Fruit fly (Drosophila melanogaster) whole organism, embryonic: ENCODE results near the gene sip1.
A peak's percentile ranks its signal among the peaks of the same experiment; 100 is the strongest.

Experiments used
- Antp ChIP-seq: fragments of 200-800 bp; sonication (Bioruptor generic); optimal IDR thresholded peaks from 3 replicates; lab custom pipeline; 2016; ENCODE audit warnings: missing biosample characterization, missing genetic modification characterization
- BEAF-32 ChIP-seq: fragments of 200-800 bp; sonication (Bioruptor generic); optimal IDR thresholded peaks from 3 replicates; lab custom pipeline; 2017; ENCODE audit warnings: missing biosample characterization, missing genetic modification characterization, mild to moderate bottlenecking, moderate library complexity, missing genetic modification reagents
- Bgb ChIP-seq: fragments of 200-800 bp; sonication (Bioruptor generic); IDR thresholded peaks from 2 replicates; pipeline ENCODE4 v1.3.6; 2022; ENCODE audit warnings: missing biosample characterization, missing genetic modification characterization; ENCODE audit not compliant: partially characterized antibody
- CG14860 ChIP-seq: fragments of 200-800 bp; sonication (Bioruptor generic); IDR thresholded peaks from 3 replicates; pipeline ENCODE4 v1.3.6; 2022; ENCODE audit warnings: missing biosample characterization, missing genetic modification characterization; ENCODE audit not compliant: partially characterized antibody
- CG17802 ChIP-seq: fragments of 200-800 bp; sonication (Bioruptor generic); optimal IDR thresholded peaks from 2 replicates; lab custom pipeline; 2018; ENCODE audit warnings: missing biosample characterization, mild to moderate bottlenecking, missing genetic modification characterization, moderate library complexity
- CG17829 ChIP-seq: fragments of 200-800 bp; optimal IDR thresholded peaks from 2 replicates; lab custom pipeline; 2019; ENCODE audit warnings: missing biosample characterization, mild to moderate bottlenecking, missing genetic modification characterization, moderate library complexity
- CG2116 ChIP-seq: fragments of 200-800 bp; sonication (Bioruptor generic); optimal IDR thresholded peaks from 3 replicates; lab custom pipeline; 2018; ENCODE audit warnings: missing biosample characterization, mild to moderate bottlenecking, missing genetic modification characterization
- CG34376 ChIP-seq: fragments of 200-800 bp; sonication (Bioruptor generic); optimal IDR thresholded peaks from 2 replicates; lab custom pipeline; 2018; ENCODE audit warnings: missing biosample characterization, mild to moderate bottlenecking, missing genetic modification characterization
- CG5180 ChIP-seq: fragments of 200-800 bp; sonication (Bioruptor generic); optimal IDR thresholded peaks from 3 replicates; lab custom pipeline; 2017; ENCODE audit warnings: missing biosample characterization, missing genetic modification characterization, mild to moderate bottlenecking, moderate library complexity, missing genetic modification reagents
- CG6683 ChIP-seq: fragments of 200-800 bp; sonication (Bioruptor generic); optimal IDR thresholded peaks from 2 replicates; lab custom pipeline; 2017; ENCODE audit warnings: missing biosample characterization, mild to moderate bottlenecking, missing genetic modification characterization, missing genetic modification reagents
- CG6791 ChIP-seq: fragments of 200-800 bp; sonication (Bioruptor generic); IDR thresholded peaks from 3 replicates; pipeline ENCODE4 v1.3.6; 2022; ENCODE audit warnings: missing biosample characterization, missing genetic modification characterization; ENCODE audit not compliant: partially characterized antibody
- CHES-1-like ChIP-seq: fragments of 200-800 bp; sonication (Bioruptor generic); optimal IDR thresholded peaks from 2 replicates; lab custom pipeline; 2016; ENCODE audit warnings: missing biosample characterization, missing genetic modification characterization
- Dek ChIP-seq: fragments of 200-800 bp; sonication (Bioruptor generic); optimal IDR thresholded peaks from 3 replicates; lab custom pipeline; 2019; ENCODE audit warnings: missing biosample characterization, mild to moderate bottlenecking, missing genetic modification characterization, moderate library complexity
- Dll ChIP-seq: fragments of 200-800 bp; sonication (Bioruptor generic); IDR thresholded peaks from 4 replicates; pipeline ENCODE4 v1.3.6; 2022; ENCODE audit warnings: missing biosample characterization, missing genetic modification characterization; ENCODE audit not compliant: partially characterized antibody
- Doc3 ChIP-seq: fragments of 200-800 bp; sonication (Bioruptor generic); IDR thresholded peaks from 3 replicates; pipeline ENCODE4 v1.3.6; 2022; ENCODE audit warnings: missing biosample characterization, missing genetic modification characterization; ENCODE audit not compliant: partially characterized antibody
- Dp ChIP-seq: fragments of 200-800 bp; sonication (Bioruptor generic); optimal IDR thresholded peaks from 2 replicates; lab custom pipeline; 2018; ENCODE audit warnings: missing biosample characterization, mild to moderate bottlenecking, missing genetic modification characterization, moderate library complexity
- Dref ChIP-seq: fragments of 200-800 bp; sonication (Bioruptor generic); IDR thresholded peaks from 2 replicates; pipeline ENCODE4 v1.3.6; 2022; ENCODE audit warnings: missing biosample characterization, missing genetic modification characterization
- Fer1 ChIP-seq: fragments of 200-800 bp; sonication (Bioruptor generic); optimal IDR thresholded peaks from 2 replicates; lab custom pipeline; 2017; ENCODE audit warnings: missing biosample characterization, mild to moderate bottlenecking, missing genetic modification characterization
- GATAe ChIP-seq: fragments of 200-800 bp; sonication (Bioruptor generic); conservative IDR thresholded peaks from 2 replicates; pipeline ENCODE4 v1.3.6; 2022; ENCODE audit warnings: missing biosample characterization, missing genetic modification characterization
- HHEX ChIP-seq: fragments of 200-800 bp; sonication (Bioruptor generic); optimal IDR thresholded peaks from 3 replicates; lab custom pipeline; 2017; ENCODE audit warnings: missing biosample characterization, mild to moderate bottlenecking, missing genetic modification characterization, missing genetic modification reagents
- HLH4C ChIP-seq: fragments of 200-800 bp; sonication (Bioruptor generic); IDR thresholded peaks from 3 replicates; pipeline ENCODE4 v1.3.6; 2022; ENCODE audit warnings: missing biosample characterization, missing genetic modification characterization; ENCODE audit not compliant: partially characterized antibody
- Hand ChIP-seq: fragments of 200-800 bp; sonication (Bioruptor generic); optimal IDR thresholded peaks from 2 replicates; lab custom pipeline; 2017; ENCODE audit warnings: mild to moderate bottlenecking, missing biosample characterization, missing genetic modification reagents, missing genetic modification characterization
- HmgD ChIP-seq: fragments of 200-800 bp; sonication (Bioruptor generic); optimal IDR thresholded peaks from 3 replicates; lab custom pipeline; 2016; ENCODE audit warnings: missing biosample characterization, missing genetic modification characterization
- HmgZ ChIP-seq: fragments of 200-800 bp; sonication (Bioruptor generic); optimal IDR thresholded peaks from 2 replicates; lab custom pipeline; 2018; ENCODE audit warnings: missing biosample characterization, mild to moderate bottlenecking, missing genetic modification characterization
- MBD-R2 ChIP-seq: fragments of 200-800 bp; sonication (Bioruptor generic); IDR thresholded peaks from 2 replicates; pipeline ENCODE4 v1.3.6; 2022; ENCODE audit warnings: missing biosample characterization, missing genetic modification characterization
- Scr ChIP-seq: fragments of 200-800 bp; sonication (Bioruptor generic); IDR thresholded peaks from 2 replicates; pipeline ENCODE4 v1.3.6; 2022; ENCODE audit warnings: missing biosample characterization, missing genetic modification characterization; ENCODE audit not compliant: partially characterized antibody
- Sin3A ChIP-seq: fragments of >200 bp; optimal IDR thresholded peaks from 2 replicates; lab custom pipeline; 2018
- Sry-δ ChIP-seq: fragments of 200-800 bp; sonication (Bioruptor generic); optimal IDR thresholded peaks from 2 replicates; lab custom pipeline; 2016; ENCODE audit warnings: missing biosample characterization, missing genetic modification characterization
- Xbp1 ChIP-seq: fragments of 200-800 bp; sonication (Bioruptor generic); optimal IDR thresholded peaks from 3 replicates; lab custom pipeline; 2016; ENCODE audit warnings: missing biosample characterization, mild to moderate bottlenecking, missing genetic modification characterization
- az2 ChIP-seq: fragments of 200-800 bp; sonication (Bioruptor generic); optimal IDR thresholded peaks from 3 replicates; lab custom pipeline; 2016; ENCODE audit warnings: missing biosample characterization, missing genetic modification characterization
- bbx ChIP-seq: fragments of 200-800 bp; sonication (Bioruptor generic); IDR thresholded peaks from 2 replicates; pipeline ENCODE4 v1.3.6; 2022; ENCODE audit warnings: missing biosample characterization, missing genetic modification characterization; ENCODE audit not compliant: partially characterized antibody
- bcd ChIP-seq: fragments of 200-800 bp; sonication (Bioruptor generic); optimal IDR thresholded peaks from 2 replicates; lab custom pipeline; 2017; ENCODE audit warnings: missing biosample characterization, mild to moderate bottlenecking, missing genetic modification characterization
- chinmo ChIP-seq: fragments of 200-800 bp; sonication (Bioruptor generic); IDR thresholded peaks from 4 replicates; pipeline ENCODE4 v1.3.6; 2022; ENCODE audit warnings: missing biosample characterization, missing genetic modification characterization; ENCODE audit not compliant: partially characterized antibody
- cwo ChIP-seq: fragments of 200-800 bp; sonication (Bioruptor generic); optimal IDR thresholded peaks from 3 replicates; lab custom pipeline; 2017; ENCODE audit warnings: missing biosample characterization, missing genetic modification characterization, mild to moderate bottlenecking, moderate library complexity, missing genetic modification reagents
- dimm ChIP-seq: fragments of 200-800 bp; sonication (Bioruptor generic); IDR thresholded peaks from 2 replicates; pipeline ENCODE4 v1.3.6; 2022; ENCODE audit warnings: missing biosample characterization, missing genetic modification characterization
- exex ChIP-seq: fragments of 200-800 bp; sonication (Bioruptor generic); optimal IDR thresholded peaks from 4 replicates; lab custom pipeline; 2018; ENCODE audit warnings: missing biosample characterization, mild to moderate bottlenecking, missing genetic modification characterization, moderate library complexity
- grn ChIP-seq: fragments of 200-800 bp; sonication (Bioruptor generic); optimal IDR thresholded peaks from 3 replicates; lab custom pipeline; 2017; ENCODE audit warnings: missing biosample characterization, missing genetic modification characterization
- inv ChIP-seq: fragments of 200-800 bp; sonication (Bioruptor generic); IDR thresholded peaks from 2 replicates; pipeline ENCODE4 v1.3.6; 2022; ENCODE audit warnings: missing biosample characterization, missing genetic modification characterization; ENCODE audit not compliant: partially characterized antibody
- mirr ChIP-seq: fragments of 200-800 bp; sonication (Bioruptor generic); optimal IDR thresholded peaks from 3 replicates; lab custom pipeline; 2018; ENCODE audit warnings: missing biosample characterization, mild to moderate bottlenecking, missing genetic modification characterization
- sens ChIP-seq: fragments of 200-800 bp; sonication (Bioruptor generic); peaks from one replicate; lab custom pipeline; 2016; ENCODE audit warnings: missing biosample characterization, missing genetic modification characterization
- shn ChIP-seq: fragments of 200-800 bp; sonication (Bioruptor generic); optimal IDR thresholded peaks from 3 replicates; lab custom pipeline; 2016; ENCODE audit warnings: missing biosample characterization, missing genetic modification characterization
- sisA ChIP-seq: fragments of 200-800 bp; sonication (Bioruptor generic); IDR thresholded peaks from 2 replicates; pipeline ENCODE4 v1.3.6; 2022; ENCODE audit warnings: missing biosample characterization, missing genetic modification characterization
- slbo ChIP-seq: fragments of 200-800 bp; sonication (Bioruptor generic); IDR thresholded peaks from 2 replicates; pipeline ENCODE4 v1.3.6; 2022; ENCODE audit warnings: missing biosample characterization, missing genetic modification characterization
- stwl ChIP-seq: fragments of 200-800 bp; sonication (Bioruptor generic); optimal IDR thresholded peaks from 3 replicates; lab custom pipeline; 2018; ENCODE audit warnings: missing biosample characterization, mild to moderate bottlenecking, missing genetic modification characterization, moderate library complexity
- tna ChIP-seq: fragments of 200-800 bp; sonication (Bioruptor generic); IDR thresholded peaks from 2 replicates; pipeline ENCODE4 v1.3.6; 2022; ENCODE audit warnings: missing biosample characterization, missing genetic modification characterization; ENCODE audit not compliant: partially characterized antibody
- vvl ChIP-seq: fragments of 200-800 bp; sonication (Bioruptor generic); IDR thresholded peaks from 2 replicates; pipeline ENCODE4 v1.3.6; 2022; ENCODE audit warnings: missing biosample characterization, missing genetic modification characterization
- zen2 ChIP-seq: fragments of 200-800 bp; sonication (Bioruptor generic); IDR thresholded peaks from 3 replicates; pipeline ENCODE4 v1.3.6; 2022; ENCODE audit warnings: missing biosample characterization, missing genetic modification characterization; ENCODE audit not compliant: partially characterized antibody

Gene sip1

dm6 chr2L:5720407-5721228 is at the start of gene sip1, which contains the start of gene CG11149:
Gene sip1 (plus strand): TSS chr2L:5721051.
Gene CG11149 (minus strand): TSS chr2L:5720899.
- TF ChIP-seq exex (tag; lab: Kevin White, UChicago) (peak; percentile 94), Sin3A (lab: Kevin White, UChicago) (no peak), Fer1 (no peak), tna (peak; percentile 49; the same call in 1 of the 2 replicates), sens (GFP tag; lab: Kevin White, UChicago) (peak; percentile 43), dimm (no peak), CG34376 (GFP tag; lab: Kevin White, UChicago) (peak; percentile 80), slbo (GFP tag; lab: Robert Waterston, UW) (no peak), MBD-R2 (GFP tag; lab: Robert Waterston, UW) (peak; percentile 39; the same call in 1 of the 2 replicates), cwo (GFP tag; lab: Kevin White, UChicago) (no peak), Dref (GFP tag; lab: Robert Waterston, UW) (peak; percentile 69), HmgD (GFP tag; lab: Kevin White, UChicago) (no peak), Hand (GFP tag; lab: Kevin White, UChicago) (no peak), inv (GFP tag; lab: Robert Waterston, UW) (peak; percentile 16; the same call in 1 of the 2 replicates), Doc3 (GFP tag; lab: Robert Waterston, UW) (peak; percentile 75), az2 (no peak), CG14860 (GFP tag; lab: Robert Waterston, UW) (peak; percentile 54; the same call in 1 of the 3 replicates), Scr (peak; percentile 61), chinmo (GFP tag; lab: Robert Waterston, UW) (peak; percentile 82; the same call in 1 of the 4 replicates), GATAe (GFP tag; lab: Robert Waterston, UW) (peak; percentile 48; the same call in 1 of the 2 replicates), grn (GFP tag; lab: Kevin White, UChicago) (peak; percentile 70), BEAF-32 (GFP tag; lab: Kevin White, UChicago) (peak; percentile 52), CG5180 (no peak), Antp (GFP tag; lab: Kevin White, UChicago) (no peak), Bgb (GFP tag; lab: Robert Waterston, UW) (peak; percentile 47; the same call in 1 of the 2 replicates), zen2 (GFP tag; lab: Robert Waterston, UW) (peak; percentile 76; the same call in 2 of the 3 replicates), HHEX (GFP tag; lab: Kevin White, UChicago) (no peak), HLH4C (peak; percentile 79), vvl (GFP tag; lab: Robert Waterston, UW) (peak; percentile 37; the same call in 1 of the 2 replicates), Dek (no peak), CG17802 (tag; lab: Kevin White, UChicago) (no peak), shn (GFP tag; lab: Kevin White, UChicago) (no peak), mirr (GFP tag; lab: Kevin White, UChicago) (peak; percentile 27), bbx (peak; percentile 67), CHES-1-like (GFP tag; lab: Kevin White, UChicago) (peak; percentile 34), CG17829 (tag; lab: Kevin White, UChicago) (no peak), HmgZ (peak; percentile 2), CG6683 (GFP tag; lab: Kevin White, UChicago) (no peak), Dp (GFP tag; lab: Kevin White, UChicago) (peak; percentile 87), sisA (no peak), stwl (tag; lab: Kevin White, UChicago) (peak; percentile 77), bcd (GFP tag; lab: Kevin White, UChicago) (no peak), CG6791 (GFP tag; lab: Robert Waterston, UW) (peak; percentile 46; the same call in 1 of the 3 replicates), Dll (GFP tag; lab: Robert Waterston, UW) (peak; percentile 80), Xbp1 (GFP tag; lab: Kevin White, UChicago) (no peak), Sry-δ (GFP tag; lab: Kevin White, UChicago) (peak; percentile 74), CG2116 (peak; percentile 19)
